Worm (Caenorhabditis elegans): ENCODE results near the gene ZC190.7.

The ZC190.7 gene

DNA sequence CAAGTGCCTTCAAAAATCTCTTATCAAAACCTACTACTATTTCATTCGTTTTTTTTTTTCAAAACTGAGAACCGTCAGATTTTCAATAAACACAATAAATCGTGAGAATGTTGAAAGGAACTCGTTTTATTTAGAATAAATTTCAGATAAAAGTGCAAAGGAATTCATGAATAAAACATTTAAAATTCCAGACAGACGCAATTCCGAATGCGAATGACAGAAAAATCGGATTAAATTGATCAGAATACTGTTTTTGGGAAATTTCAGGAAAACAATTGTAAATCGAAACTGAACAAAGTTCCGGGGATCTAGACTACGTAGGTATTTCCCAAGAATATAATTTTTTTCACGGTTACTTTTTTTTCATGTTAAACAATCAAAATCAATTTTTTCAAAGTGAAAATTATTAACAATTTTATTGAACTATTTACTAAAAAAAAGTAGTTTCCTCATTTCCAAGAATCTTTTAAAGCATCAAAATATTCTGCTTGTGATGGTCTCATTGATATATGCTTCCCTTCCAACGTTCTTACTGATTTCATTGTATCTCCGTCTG, 15.0 kb downstream of the ZC190.7 start:
- TF ChIP-seq lsy-2 (tag; optimal IDR thresholded peaks at IDR 0.05) = no peak
- TF ChIP-seq nhr-237 (tag; optimal IDR thresholded peaks at IDR 0.05) = no peak
- TF ChIP-seq unc-39 (tag; optimal IDR thresholded peaks at IDR 0.05) = no peak
- no peak for TF ChIP-seq mab-5 (tag; optimal IDR thresholded peaks at IDR 0.05)
- no peak for TF ChIP-seq bed-3 (GFP tag; optimal IDR thresholded peaks at IDR 0.05)
- no peak for TF ChIP-seq sem-2 (GFP tag; optimal IDR thresholded peaks at IDR 0.05)
- no peak for TF ChIP-seq mep-1 (tag; optimal IDR thresholded peaks at IDR 0.05)
- TF ChIP-seq nhr-12 (tag; optimal IDR thresholded peaks at IDR 0.05) = no peak
- TF ChIP-seq ceh-83 (GFP tag; optimal IDR thresholded peaks at IDR 0.05) = no peak

DNA sequence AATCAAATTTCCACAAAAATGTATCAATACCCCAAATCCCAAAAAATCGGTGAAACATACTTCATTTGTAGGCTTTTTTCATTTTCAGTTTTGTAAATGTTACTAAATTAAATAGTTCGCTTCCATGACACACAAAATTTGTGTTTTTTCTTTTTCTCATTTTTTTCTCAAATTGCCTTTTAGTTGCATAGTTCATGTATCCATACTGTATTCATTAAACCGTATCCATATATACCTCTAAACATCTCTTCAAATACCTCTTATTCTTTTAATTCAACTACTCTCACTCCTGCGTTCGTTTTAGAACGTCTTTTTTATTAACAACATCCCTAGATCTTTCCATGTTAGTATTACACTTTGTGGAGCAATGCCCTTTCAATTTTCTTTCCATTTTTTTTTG, 15.9 kb downstream of the ZC190.7 start:
- TF ChIP-seq flh-1 (GFP tag; optimal IDR thresholded peaks at IDR 0.05) (no peak), tbx-8 (GFP tag; optimal IDR thresholded peaks at IDR 0.05) (no peak), mls-2 (tag; optimal IDR thresholded peaks at IDR 0.05) (no peak), ces-1 (GFP tag; optimal IDR thresholded peaks at IDR 0.05) (no peak), M03D4.4 (tag; optimal IDR thresholded peaks at IDR 0.05) (no peak), unc-120 (tag; optimal IDR thresholded peaks at IDR 0.05; ENCODE audit: poor library complexity, severe bottlenecking) (no peak), sptf-1 (tag; optimal IDR thresholded peaks at IDR 0.05) (no peak), mab-5 (tag; optimal IDR thresholded peaks at IDR 0.05) (no peak), mep-1 (tag; optimal IDR thresholded peaks at IDR 0.05) (no peak), zip-8 (tag; optimal IDR thresholded peaks at IDR 0.05) (no peak), lin-32 (GFP tag; optimal IDR thresholded peaks at IDR 0.05) (no peak), nhr-76 (tag; optimal IDR thresholded peaks at IDR 0.05) (no peak), elt-3 (tag; optimal IDR thresholded peaks at IDR 0.05) (no peak), nhr-28 (tag; optimal IDR thresholded peaks at IDR 0.05) (no peak)

DNA sequence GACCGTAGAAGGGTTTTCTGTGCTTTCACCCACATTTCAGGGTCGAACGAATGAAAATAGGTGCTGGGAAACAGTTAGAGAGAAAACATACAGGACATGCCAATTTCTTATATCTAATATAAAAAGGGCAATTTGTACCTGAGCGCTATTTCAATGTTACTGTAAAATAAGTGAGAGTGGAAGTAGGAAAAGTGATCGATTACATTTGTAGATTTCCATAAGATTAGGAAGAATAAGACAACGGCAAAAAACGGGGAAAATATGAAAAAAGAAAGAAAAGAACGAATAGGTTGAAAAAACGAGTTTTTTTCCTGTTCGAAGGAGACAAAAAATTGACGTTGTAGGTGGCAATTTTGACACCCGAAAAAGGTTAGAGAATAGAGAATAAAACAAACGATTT, 18.4 kb downstream of the ZC190.7 start:
- TF ChIP-seq ceh-83 (GFP tag; optimal IDR thresholded peaks at IDR 0.05) (no peak), drap-1 (GFP tag; optimal IDR thresholded peaks at IDR 0.05) (no peak), mep-1 (tag; optimal IDR thresholded peaks at IDR 0.05) (no peak), blmp-1 (tag; optimal IDR thresholded peaks at IDR 0.05) (peak; percentile 50), mab-5 (tag; optimal IDR thresholded peaks at IDR 0.05) (no peak), cnd-1 (tag; optimal IDR thresholded peaks at IDR 0.05) (no peak), mls-2 (tag; optimal IDR thresholded peaks at IDR 0.05) (no peak)

DNA sequence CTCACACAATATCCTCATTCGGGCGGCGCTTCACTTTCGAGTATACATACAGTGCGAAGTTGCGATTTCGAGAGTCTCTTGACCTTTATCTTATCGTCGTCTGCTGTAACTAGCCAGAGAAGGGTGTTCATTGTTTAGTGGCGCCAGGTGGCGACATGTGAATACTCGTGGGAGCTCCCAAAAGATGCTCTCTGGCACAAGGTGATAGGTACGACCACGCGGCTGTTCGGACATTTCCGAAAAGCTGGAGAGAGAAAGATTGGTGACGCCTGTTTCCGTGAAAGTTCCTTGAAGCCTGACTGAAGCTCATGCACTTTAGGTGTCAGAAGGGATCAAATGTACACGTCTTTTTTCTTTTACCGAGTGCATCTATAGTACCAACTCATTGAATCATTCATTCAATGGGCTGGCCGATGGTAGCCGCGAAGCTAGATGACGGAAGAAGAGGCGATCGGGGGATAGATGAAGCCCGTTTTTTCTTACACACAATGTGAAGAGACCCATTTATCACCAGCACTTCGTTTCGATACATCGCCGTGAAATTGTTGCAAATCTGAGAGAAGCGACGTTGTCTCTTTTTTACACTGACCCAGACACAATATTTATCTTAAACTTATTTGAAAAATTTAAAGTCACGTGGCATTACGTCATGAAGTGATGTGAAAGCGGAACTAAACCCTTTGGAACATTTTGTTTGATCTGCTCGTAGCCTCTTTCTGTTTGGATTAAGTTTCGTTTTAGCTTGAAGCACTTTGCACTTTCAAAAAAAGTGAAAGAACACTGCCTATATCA, 19.2 kb downstream of the ZC190.7 start:
- TF ChIP-seq ceh-83 (GFP tag; optimal IDR thresholded peaks at IDR 0.05) (no peak), snpc-4 (tag; optimal IDR thresholded peaks at IDR 0.05) (no peak), hlh-1 (tag; optimal IDR thresholded peaks at IDR 0.05) (peak; percentile 89), M03D4.4 (tag; optimal IDR thresholded peaks at IDR 0.05) (no peak), unc-62 (GFP tag; optimal IDR thresholded peaks at IDR 0.05) (peak; percentile 22), unc-120 (tag; optimal IDR thresholded peaks at IDR 0.05; ENCODE audit: poor library complexity, severe bottlenecking) (peak; percentile 76)

DNA sequence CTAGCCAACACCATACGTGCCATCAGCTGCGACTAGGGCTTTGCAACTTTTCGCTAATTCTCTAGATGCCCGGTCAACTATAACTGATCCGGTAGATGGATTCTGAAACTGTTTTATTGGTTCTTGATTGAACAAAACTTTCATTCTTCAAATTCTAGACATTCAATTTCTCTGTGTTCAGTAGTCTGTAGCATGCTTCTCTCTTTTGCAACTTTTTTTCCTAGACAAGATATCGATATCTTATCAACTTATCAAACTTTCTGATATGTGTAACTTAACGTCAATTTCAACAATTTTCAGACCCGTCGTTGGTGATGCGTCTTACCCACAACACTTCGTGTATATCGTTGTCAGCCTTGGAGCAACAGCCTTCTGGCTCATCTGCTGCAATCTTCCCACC, 20.9 kb downstream of the ZC190.7 start, which contains the start of gene ZC190.4:
TSS of gene ZC190.4 (plus strand) at position 301 of the 400 bp plus-strand sequence.
- TF ChIP-seq M03D4.4 (tag; optimal IDR thresholded peaks at IDR 0.05) (no peak), ztf-11 (tag; optimal IDR thresholded peaks at IDR 0.05) (no peak)

DNA sequence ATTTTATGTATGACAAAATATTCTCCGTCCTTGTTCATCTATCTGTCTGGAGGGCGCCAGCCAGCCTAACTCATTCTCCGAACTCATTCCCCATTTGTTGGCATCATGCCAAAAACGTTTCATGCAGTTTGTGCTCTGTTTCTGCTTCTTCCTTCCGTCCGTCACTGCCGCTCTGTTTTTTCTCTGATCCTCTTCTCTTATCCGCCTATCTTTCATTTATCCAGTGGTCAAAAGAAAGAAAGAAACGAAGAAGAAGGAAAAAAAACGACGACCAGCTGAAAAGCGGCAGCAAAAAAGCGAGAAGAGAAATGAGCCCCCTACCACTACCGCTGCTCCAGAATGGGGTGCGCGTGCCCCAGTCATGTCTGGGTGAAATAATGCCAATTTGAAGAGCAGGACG, 23.6 kb downstream of the ZC190.7 start:
- TF ChIP-seq unc-120 (tag; optimal IDR thresholded peaks at IDR 0.05; ENCODE audit: poor library complexity, severe bottlenecking) (no peak), ztf-11 (tag; optimal IDR thresholded peaks at IDR 0.05) (no peak), elt-3 (tag; optimal IDR thresholded peaks at IDR 0.05) (no peak), mls-2 (tag; optimal IDR thresholded peaks at IDR 0.05) (no peak)

Data from whole organism, mixed stage, embryonic.